Fruit fly (Drosophila melanogaster) whole organism, prepupa: ENCODE results near the gene Esyt2.
A peak's percentile ranks its signal among the peaks of the same experiment; 100 is the strongest.

Source experiments
- Blimp-1 ChIP-seq: fragments of 200-800 bp; sonication (Bioruptor generic); optimal IDR thresholded peaks from 3 replicates; lab custom pipeline; 2017; ENCODE audit warnings: missing biosample characterization, missing genetic modification characterization, mild to moderate bottlenecking, moderate library complexity, missing genetic modification reagents
- CG10669 ChIP-seq: fragments of 200-800 bp; sonication (Bioruptor generic); optimal IDR thresholded peaks from 3 replicates; lab custom pipeline; 2018; ENCODE audit warnings: missing biosample characterization, mild to moderate bottlenecking, missing genetic modification characterization, moderate library complexity
- CG1621 ChIP-seq: fragments of 200-800 bp; sonication (Bioruptor generic); optimal IDR thresholded peaks from 3 replicates; lab custom pipeline; 2018; ENCODE audit warnings: missing biosample characterization, mild to moderate bottlenecking, missing genetic modification characterization
- CG3032 ChIP-seq: fragments of 200-800 bp; optimal IDR thresholded peaks from 2 replicates; lab custom pipeline; 2019; ENCODE audit warnings: missing biosample characterization, mild to moderate bottlenecking, missing genetic modification characterization, moderate library complexity
- CG32006 ChIP-seq: fragments of 200-800 bp; sonication (Bioruptor generic); optimal IDR thresholded peaks from 3 replicates; lab custom pipeline; 2017; ENCODE audit warnings: missing biosample characterization, mild to moderate bottlenecking, missing genetic modification characterization
- CG3919 ChIP-seq: fragments of 200-800 bp; sonication (Bioruptor generic); optimal IDR thresholded peaks from 3 replicates; lab custom pipeline; 2016; ENCODE audit warnings: missing biosample characterization, missing genetic modification characterization
- CG4318 ChIP-seq: fragments of 200-800 bp; sonication (Bioruptor generic); optimal IDR thresholded peaks from 3 replicates; lab custom pipeline; 2017; ENCODE audit warnings: missing biosample characterization, mild to moderate bottlenecking, missing genetic modification characterization
- CG6163 ChIP-seq: fragments of 200-800 bp; sonication (Bioruptor generic); IDR thresholded peaks from 3 replicates; pipeline ENCODE4 v1.3.6; 2022; ENCODE audit warnings: missing biosample characterization, missing genetic modification characterization
- CG6276 ChIP-seq: fragments of 200-800 bp; sonication (Bioruptor generic); optimal IDR thresholded peaks from 2 replicates; lab custom pipeline; 2017; ENCODE audit warnings: missing biosample characterization, mild to moderate bottlenecking, missing genetic modification characterization
- CG6792 ChIP-seq: fragments of 200-800 bp; sonication (Bioruptor generic); optimal IDR thresholded peaks from 3 replicates; lab custom pipeline; 2016; ENCODE audit warnings: missing biosample characterization, missing genetic modification characterization
- CG6808 ChIP-seq: fragments of 200-800 bp; sonication (Bioruptor generic); optimal IDR thresholded peaks from 3 replicates; lab custom pipeline; 2017; ENCODE audit warnings: missing biosample characterization, missing genetic modification characterization, mild to moderate bottlenecking, moderate library complexity, missing genetic modification reagents
- CG6854 ChIP-seq: fragments of 200-800 bp; sonication (Bioruptor generic); optimal IDR thresholded peaks from 2 replicates; lab custom pipeline; 2017; ENCODE audit warnings: missing biosample characterization, mild to moderate bottlenecking, missing genetic modification characterization
- CG7368 ChIP-seq: fragments of 200-800 bp; sonication (Bioruptor generic); optimal IDR thresholded peaks from 3 replicates; lab custom pipeline; 2016; ENCODE audit warnings: missing biosample characterization, missing genetic modification characterization
- CG8119 ChIP-seq: fragments of 200-800 bp; sonication (Bioruptor generic); IDR thresholded peaks from 3 replicates; pipeline ENCODE4 v1.3.6; 2022; ENCODE audit warnings: missing biosample characterization, missing genetic modification characterization
- CG8319 ChIP-seq: fragments of 200-800 bp; sonication (Bioruptor generic); optimal IDR thresholded peaks from 3 replicates; lab custom pipeline; 2016; ENCODE audit warnings: missing biosample characterization, missing genetic modification characterization
- CG9139 ChIP-seq: fragments of 200-800 bp; sonication (Bioruptor generic); optimal IDR thresholded peaks from 3 replicates; lab custom pipeline; 2017; ENCODE audit warnings: missing biosample characterization, mild to moderate bottlenecking, missing genetic modification characterization
- Eip78C ChIP-seq: fragments of 200-800 bp; sonication (Bioruptor generic); peaks from one replicate; lab custom pipeline; 2016; ENCODE audit warnings: missing biosample characterization, missing genetic modification characterization
- Hr38 ChIP-seq: sonication (Bioruptor generic); optimal IDR thresholded peaks from 2 replicates; lab custom pipeline; 2016; ENCODE audit warnings: missing biosample characterization, missing genetic modification characterization
- Hr4 ChIP-seq: fragments of 200-800 bp; sonication (Bioruptor generic); optimal IDR thresholded peaks from 3 replicates; lab custom pipeline; 2016; ENCODE audit warnings: missing biosample characterization, missing genetic modification characterization
- Lpt ChIP-seq: fragments of 200-800 bp; sonication (Bioruptor generic); optimal IDR thresholded peaks from 3 replicates; lab custom pipeline; 2016; ENCODE audit warnings: missing biosample characterization, missing genetic modification characterization
- OdsH ChIP-seq: fragments of 200-800 bp; sonication (Bioruptor generic); optimal IDR thresholded peaks from 3 replicates; lab custom pipeline; 2016; ENCODE audit warnings: missing biosample characterization, missing genetic modification characterization
- cyc ChIP-seq: fragments of 200-800 bp; sonication (Bioruptor generic); optimal IDR thresholded peaks from 3 replicates; lab custom pipeline; 2016; ENCODE audit warnings: missing biosample characterization, missing genetic modification characterization
- dsx ChIP-seq: fragments of 200-800 bp; optimal IDR thresholded peaks from 3 replicates; lab custom pipeline; 2019; ENCODE audit warnings: missing biosample characterization, mild to moderate bottlenecking, missing genetic modification characterization, moderate library complexity; ENCODE audit not compliant: poor library complexity, severe bottlenecking
- eg ChIP-seq: fragments of 200-800 bp; sonication (Bioruptor generic); IDR thresholded peaks from 3 replicates; pipeline ENCODE4 v1.3.6; 2022; ENCODE audit warnings: missing biosample characterization, missing genetic modification characterization
- esn ChIP-seq: fragments of 200-800 bp; sonication (Bioruptor generic); optimal IDR thresholded peaks from 2 replicates; lab custom pipeline; 2016; ENCODE audit warnings: missing biosample characterization, mild to moderate bottlenecking, missing genetic modification characterization, moderate library complexity
- fd59A ChIP-seq: fragments of 200-800 bp; sonication (Bioruptor generic); optimal IDR thresholded peaks from 2 replicates; lab custom pipeline; 2017; ENCODE audit warnings: missing biosample characterization, mild to moderate bottlenecking, missing genetic modification characterization, missing genetic modification reagents
- fd85E ChIP-seq: fragments of 200-800 bp; sonication (Bioruptor generic); optimal IDR thresholded peaks from 3 replicates; lab custom pipeline; 2016; ENCODE audit warnings: missing biosample characterization, missing genetic modification characterization
- fkh ChIP-seq: fragments of 200-800 bp; sonication (Bioruptor generic); optimal IDR thresholded peaks from 3 replicates; lab custom pipeline; 2017; ENCODE audit warnings: missing biosample characterization, mild to moderate bottlenecking, missing genetic modification characterization, moderate library complexity
- lz ChIP-seq: fragments of 200-800 bp; sonication (Bioruptor generic); optimal IDR thresholded peaks from 3 replicates; lab custom pipeline; 2016; ENCODE audit warnings: missing biosample characterization, missing genetic modification characterization
- net ChIP-seq: fragments of 200-800 bp; sonication (Bioruptor generic); optimal IDR thresholded peaks from 3 replicates; lab custom pipeline; 2016; ENCODE audit warnings: missing biosample characterization, missing genetic modification characterization
- salr ChIP-seq, 2 experiments: fragments of 200-800 bp; sonication (Bioruptor generic); optimal IDR thresholded peaks; 3 replicates each; lab custom pipeline; 2016 to 2018; ENCODE audit warnings: missing biosample characterization in 2 of 2, missing genetic modification characterization in 2 of 2, mild to moderate bottlenecking in 1 of 2
- spab ChIP-seq: fragments of 200-800 bp; sonication (Bioruptor generic); optimal IDR thresholded peaks from 2 replicates; lab custom pipeline; 2017; ENCODE audit warnings: missing biosample characterization, mild to moderate bottlenecking, missing genetic modification characterization, missing genetic modification reagents
- ss ChIP-seq, 2 experiments: fragments of 200-800 bp; sonication (Bioruptor generic); optimal IDR thresholded peaks; 2 replicates in 1 of 2; 3 replicates in 1 of 2; lab custom pipeline; 2017 to 2018; ENCODE audit warnings: mild to moderate bottlenecking in 2 of 2, missing biosample characterization in 2 of 2, missing genetic modification characterization in 2 of 2, moderate library complexity in 1 of 2
- vri ChIP-seq: fragments of 200-800 bp; sonication (Bioruptor generic); optimal IDR thresholded peaks from 3 replicates; lab custom pipeline; 2016; ENCODE audit warnings: missing biosample characterization, mild to moderate bottlenecking, missing genetic modification characterization

Esyt2 gene

dm6 chr3R:24590276-24590675, 45.8 kb downstream of the Esyt2 start:
- TF ChIP-seq CG6854 (GFP tag; lab: Kevin White, UChicago) (no peak), dsx (GFP tag; lab: Kevin White, UChicago) (peak; percentile 26), ss (GFP tag; optimal IDR thresholded peaks at IDR 0.05; lab: Kevin White, UChicago) (peak in 1 of 2 experiments; percentile 22), fd59A (GFP tag; lab: Kevin White, UChicago) (no peak), cyc (no peak)

dm6 chr3R:24593733-24594132, 49.2 kb downstream of the Esyt2 start:
- peak; percentile 11 for TF ChIP-seq CG1621
- peak; percentile 46; the same call in 1 of the 3 replicates for TF ChIP-seq CG6163 (GFP tag; lab: Robert Waterston, UW)
- peak; percentile 55 for TF ChIP-seq CG8319
- peak; percentile 20 to 70 for TF ChIP-seq ss (GFP tag; optimal IDR thresholded peaks at IDR 0.05; lab: Kevin White, UChicago)
- TF ChIP-seq cyc = no peak
- TF ChIP-seq Eip78C (GFP tag; lab: Kevin White, UChicago) = peak; percentile 46
- no peak for TF ChIP-seq CG3032
- TF ChIP-seq Hr4 (GFP tag; lab: Kevin White, UChicago) = no peak
- no peak for TF ChIP-seq CG6276 (GFP tag; lab: Kevin White, UChicago)
- TF ChIP-seq dsx (GFP tag; lab: Kevin White, UChicago) = peak; percentile 44
- TF ChIP-seq Blimp-1 (GFP tag; lab: Kevin White, UChicago) = peak; percentile 30

dm6 chr3R:24595330-24596114, 51.0 kb downstream of the Esyt2 start:
- TF ChIP-seq fd85E (GFP tag; lab: Kevin White, UChicago) (peak; percentile 4), eg (GFP tag; lab: Robert Waterston, UW) (0 out of 3 replicates have a peak, but pooled peaks have one; percentile 29), spab (GFP tag; lab: Kevin White, UChicago) (no peak), CG8119 (GFP tag; lab: Robert Waterston, UW) (no peak), CG32006 (GFP tag; lab: Kevin White, UChicago) (no peak), CG7368 (GFP tag; lab: Kevin White, UChicago) (no peak), net (GFP tag; lab: Kevin White, UChicago) (no peak), CG3032 (no peak), Hr38 (GFP tag; lab: Kevin White, UChicago) (no peak), CG6792 (GFP tag; lab: Kevin White, UChicago) (no peak), lz (GFP tag; lab: Kevin White, UChicago) (no peak), dsx (GFP tag; lab: Kevin White, UChicago) (no peak), CG3919 (no peak), ss (GFP tag; optimal IDR thresholded peaks at IDR 0.05; lab: Kevin White, UChicago) (peak; percentile 15 to 53), esn (GFP tag; lab: Kevin White, UChicago) (no peak), CG10669 (no peak), OdsH (GFP tag; lab: Kevin White, UChicago) (no peak), CG6808 (GFP tag; lab: Kevin White, UChicago) (peak; percentile 14), CG9139 (GFP tag; lab: Kevin White, UChicago) (no peak), fkh (GFP tag; lab: Kevin White, UChicago) (no peak), Lpt (no peak), Eip78C (GFP tag; lab: Kevin White, UChicago) (peak; percentile 66), CG4318 (GFP tag; lab: Kevin White, UChicago) (no peak)

DNA sequence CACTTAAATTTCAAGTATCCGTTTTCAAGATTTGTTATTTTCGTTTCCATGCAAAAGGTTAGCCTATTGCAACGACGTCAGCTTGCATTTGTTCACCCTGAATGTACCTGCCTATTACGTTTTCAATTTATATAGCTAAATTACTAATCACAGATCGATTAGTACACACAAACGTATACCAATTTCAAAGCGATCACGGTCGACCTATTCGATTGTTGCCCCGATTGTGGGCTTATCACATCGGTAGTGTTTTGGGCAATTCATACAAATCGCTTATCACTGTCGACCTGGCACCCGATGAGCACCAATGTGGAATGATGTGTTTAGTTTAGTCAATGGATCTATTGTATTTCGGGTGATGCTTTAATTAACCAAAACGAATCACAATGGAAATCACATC, 52.4 kb downstream of the Esyt2 start:
- TF ChIP-seq vri (GFP tag; lab: Kevin White, UChicago) (peak; percentile 41), salr (GFP tag; optimal IDR thresholded peaks at IDR 0.05; lab: Kevin White, UChicago) (no peak)
- TF ChIP-seq, all 60 proteins: peak for 1
